Worm (Caenorhabditis elegans) whole organism, L4/young adult: ENCODE measurements around the gene set-31.

Experiments used
- W03F9.2 ChIP-seq: fragments of 150-350 bp; optimal IDR thresholded peaks from 2 replicates; lab custom pipeline; 2014; ENCODE audit warnings: missing biosample characterization, missing genetic modification characterization
- him-1 ChIP-seq: sonication (generic microtip); optimal IDR thresholded peaks from 2 replicates; lab custom pipeline; 2016; ENCODE audit warnings: missing genotype, missing genetic modification reagents, missing genetic modification characterization, missing compliant biosample characterization

ce11 chrV:14409905-14410304 is 7.8 kb upstream of the set-31 start:
- TF ChIP-seq him-1 (tag; lab: Kevin White, UChicago), result no peak
- TF ChIP-seq W03F9.2 (tag; lab: Kevin White, UChicago), result no peak
